Worm (Caenorhabditis elegans) whole organism, L4/young adult: Measurements from ENCODE around the gene srsx-27.

Source experiments
- W03F9.2 ChIP-seq: fragments of 150-350 bp; optimal IDR thresholded peaks from 2 replicates; lab custom pipeline; 2014; ENCODE audit warnings: missing biosample characterization, missing genetic modification characterization
- him-1 ChIP-seq: sonication (generic microtip); optimal IDR thresholded peaks from 2 replicates; lab custom pipeline; 2016; ENCODE audit warnings: missing genotype, missing genetic modification reagents, missing genetic modification characterization, missing compliant biosample characterization

DNA sequence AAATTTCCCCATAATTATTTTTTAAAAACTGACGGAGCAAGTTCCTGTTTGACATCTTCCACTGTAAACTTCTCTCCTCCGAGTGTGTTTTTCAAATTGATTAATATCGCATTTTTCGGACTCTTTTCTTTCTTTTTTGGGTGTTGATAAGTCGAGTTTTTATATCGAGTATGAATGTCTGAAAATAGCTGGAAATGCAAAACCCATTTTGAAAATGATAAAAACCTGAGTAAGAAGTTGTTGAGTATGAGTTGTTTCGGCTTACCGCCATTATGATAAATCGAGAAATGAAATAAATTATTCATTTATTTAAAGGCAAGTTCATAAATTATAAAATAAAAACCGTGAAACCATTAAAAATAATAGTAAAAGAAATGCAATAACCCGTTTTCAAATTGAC is 35.9 kb downstream of the srsx-27 start, which contains the start of gene ZK856.18:
- TF ChIP-seq him-1, result no peak
- no peak for TF ChIP-seq W03F9.2 (tag; lab: Kevin White, UChicago)
